Worm (Caenorhabditis elegans): ENCODE data around the gene F28B4.4.

DNA sequence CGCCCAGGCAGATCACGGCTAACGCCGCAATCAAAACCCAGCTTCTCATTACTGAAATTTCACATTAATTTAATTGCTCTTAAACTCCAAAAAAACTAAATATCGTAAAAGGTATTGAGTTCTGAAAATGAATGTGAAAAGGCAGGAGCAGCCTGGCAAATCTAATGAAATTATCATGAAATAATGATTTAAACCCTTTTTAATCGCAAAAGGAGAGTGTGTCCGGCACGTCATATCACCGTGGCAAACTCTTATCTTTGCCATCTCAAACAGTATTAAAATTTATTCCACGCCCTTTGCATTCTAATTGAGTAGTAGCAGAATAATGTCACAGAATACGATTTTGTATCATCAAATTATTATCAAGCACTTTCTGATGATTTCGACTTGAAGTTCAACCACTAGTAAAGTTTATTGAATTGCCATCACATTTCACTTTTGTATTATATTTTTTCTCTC, 26.0 kb upstream of the F28B4.4 start, which contains the start of gene F28B4.3:
- TF ChIP-seq flt-1 (GFP tag; IDR thresholded peaks at IDR 0.05) (no peak), T22C8.4 (GFP tag; IDR thresholded peaks at IDR 0.05) (no peak), ztf-23 (GFP tag; IDR thresholded peaks at IDR 0.05) (no peak), ztf-29 (GFP tag; IDR thresholded peaks at IDR 0.05) (no peak), tab-1 (GFP tag; IDR thresholded peaks at IDR 0.05) (no peak), klf-2 (GFP tag; conservative IDR thresholded peaks at IDR 0.05) (no peak)

All from whole organism, midembryonic.